Fruit fly (Drosophila melanogaster): ENCODE data around the gene CG14450.
"Not testable (repeated sequence)": the region's sequence is repeated elsewhere in the genome, so short reads cannot be mapped to it uniquely, and the experiment has no call there.

Gene CG14450

DNA sequence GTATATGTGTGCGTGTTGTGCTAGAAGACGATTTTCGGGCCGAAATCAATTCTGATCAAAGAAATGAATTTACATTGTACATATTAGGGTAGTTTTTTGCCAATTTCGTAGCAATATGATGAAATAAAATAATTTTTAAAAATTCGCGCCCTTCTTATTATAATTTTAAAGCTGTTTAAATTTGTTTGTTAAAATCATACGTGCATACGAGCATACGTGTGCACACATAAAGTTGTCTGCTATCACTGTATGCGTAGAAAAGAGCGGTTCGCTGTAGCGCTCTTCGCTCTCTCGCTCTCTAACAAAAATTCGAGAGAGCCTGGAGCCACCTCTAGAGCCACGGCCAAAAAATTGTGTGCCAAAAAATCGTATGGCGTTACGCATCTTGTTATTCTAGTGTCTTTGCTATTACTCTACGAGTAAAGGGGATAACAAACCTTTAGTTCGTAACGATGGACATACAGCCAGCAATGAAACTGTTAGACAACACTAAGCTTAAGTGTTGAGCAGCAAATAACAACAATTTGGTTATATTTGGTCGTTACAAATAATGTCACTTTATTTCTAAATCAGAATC is 6.8 kb downstream of the CG14450 start, which contains the start of gene mael:
mael (plus strand) TSS at position 510 of the 577 bp plus-strand sequence.
- not testable (repeated sequence) for TF ChIP-seq N (GFP tag; optimal IDR thresholded peaks at IDR 0.05); GATAd (GFP tag; optimal IDR thresholded peaks at IDR 0.05); dl (GFP tag; optimal IDR thresholded peaks at IDR 0.05; ENCODE audit: insufficient read depth in 1 of 2, partially characterized antibody in 2 of 2)

DNA sequence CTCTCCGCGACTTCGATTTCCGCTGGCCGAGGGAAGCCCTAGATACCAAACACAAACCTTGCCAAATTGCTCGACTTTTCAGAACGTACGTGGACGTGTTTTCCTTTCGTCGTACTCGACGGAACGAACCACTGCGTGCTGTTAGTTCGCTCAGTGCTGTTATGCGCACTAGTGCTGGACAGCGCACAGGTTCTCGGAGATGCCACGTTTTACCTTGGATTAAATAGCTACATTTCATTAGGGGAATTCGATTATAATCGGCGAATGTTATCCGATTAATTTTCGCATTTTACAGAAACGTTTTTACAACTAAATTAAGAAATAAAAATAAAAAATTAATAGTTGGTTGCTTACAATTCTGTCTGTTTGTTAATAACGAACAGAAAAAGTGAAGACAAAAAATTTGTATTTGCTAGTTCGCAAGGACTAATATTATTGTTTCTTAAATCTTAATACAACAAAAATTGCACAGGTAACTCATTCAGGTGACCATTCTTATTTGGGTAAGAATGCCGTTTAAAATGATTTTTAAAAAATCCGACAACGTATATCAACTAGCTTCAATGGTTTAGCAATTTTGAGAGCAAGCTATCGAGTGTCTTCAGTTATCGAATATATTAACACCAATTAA is 10.3 kb downstream of the CG14450 start, which contains the start of the genes ArfGAP3 and CG32452:
ArfGAP3 (minus strand) TSS at position 441 of the 631 bp plus-strand sequence.
CG32452 (plus strand) TSS at position 592 of the 631 bp plus-strand sequence.
- TF ChIP-seq woc (GFP tag; optimal IDR thresholded peaks at IDR 0.05) (peak; percentile 75), h (GFP tag; optimal IDR thresholded peaks at IDR 0.05) (peak; percentile 70), Abd-B (GFP tag; optimal IDR thresholded peaks at IDR 0.05) (no peak), CG32264 (GFP tag; optimal IDR thresholded peaks at IDR 0.05) (no peak), OdsH (GFP tag; optimal IDR thresholded peaks at IDR 0.05) (peak; percentile 26), br (GFP tag; optimal IDR thresholded peaks at IDR 0.05) (no peak), HLH106 (tag; optimal IDR thresholded peaks at IDR 0.05) (peak; percentile 77), sv (GFP tag; optimal IDR thresholded peaks at IDR 0.05) (peak; percentile 62), Jra (GFP tag; optimal IDR thresholded peaks at IDR 0.05) (peak; percentile 68), tai (GFP tag; optimal IDR thresholded peaks at IDR 0.05) (no peak), rgr (GFP tag; optimal IDR thresholded peaks at IDR 0.05) (peak; percentile 67), Myc (optimal IDR thresholded peaks at IDR 0.05) (peak; percentile 74), Dif (GFP tag; optimal IDR thresholded peaks at IDR 0.05; ENCODE audit: partially characterized antibody) (no peak), ey (GFP tag; optimal IDR thresholded peaks at IDR 0.05) (peak; percentile 73), CG9705 (GFP tag; optimal IDR thresholded peaks at IDR 0.05) (peak; percentile 62), foxo (GFP tag; optimal IDR thresholded peaks at IDR 0.05) (peak in 1 of 2 experiments; percentile 79), psq (GFP tag; optimal IDR thresholded peaks at IDR 0.05) (peak; percentile 50), GATAd (GFP tag; optimal IDR thresholded peaks at IDR 0.05) (peak; percentile 63), dl (GFP tag; optimal IDR thresholded peaks at IDR 0.05; ENCODE audit: insufficient read depth in 1 of 2, partially characterized antibody in 2 of 2) (no peak), Dfd (GFP tag; optimal IDR thresholded peaks at IDR 0.05) (no peak), Rel (GFP tag; optimal IDR thresholded peaks at IDR 0.05) (no peak), Rel (tag; optimal IDR thresholded peaks at IDR 0.05) (peak; percentile 9), fru (GFP tag; optimal IDR thresholded peaks at IDR 0.05) (peak; percentile 66), Hnf4 (GFP tag; optimal IDR thresholded peaks at IDR 0.05) (no peak), Sp1 (GFP tag; optimal IDR thresholded peaks at IDR 0.05) (peak; percentile 68), dmrt93B (GFP tag; optimal IDR thresholded peaks at IDR 0.05) (peak; percentile 38), usp (GFP tag; optimal IDR thresholded peaks at IDR 0.05) (no peak), Hr83 (GFP tag; optimal IDR thresholded peaks at IDR 0.05; ENCODE audit: poor library complexity, severe bottlenecking) (peak; percentile 74)

DNA sequence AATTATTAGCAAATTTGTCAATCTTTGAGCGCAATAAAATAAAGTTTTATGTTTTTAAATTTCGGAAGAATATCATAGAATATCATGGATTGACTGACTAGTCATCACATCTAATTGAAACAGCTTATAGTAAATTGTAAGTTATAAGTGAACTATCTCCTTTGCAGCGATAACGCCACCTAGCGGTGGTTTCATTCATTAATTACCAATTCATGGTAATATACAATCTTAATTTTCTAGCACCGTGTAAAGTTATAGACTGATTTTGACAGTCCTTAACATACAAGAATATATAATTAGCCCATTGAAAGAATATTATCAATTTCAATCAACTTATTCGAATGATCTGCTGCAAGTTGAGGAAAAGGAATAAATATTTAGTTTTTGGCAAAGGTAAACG is 14.0 kb downstream of the CG14450 start:
- TF ChIP-seq rgr (GFP tag; optimal IDR thresholded peaks at IDR 0.05) (no peak), Jra (GFP tag; optimal IDR thresholded peaks at IDR 0.05) (no peak), fru (GFP tag; optimal IDR thresholded peaks at IDR 0.05) (no peak), woc (GFP tag; optimal IDR thresholded peaks at IDR 0.05) (no peak), Hr83 (GFP tag; optimal IDR thresholded peaks at IDR 0.05; ENCODE audit: poor library complexity, severe bottlenecking) (no peak), CG32264 (GFP tag; optimal IDR thresholded peaks at IDR 0.05) (no peak), Myc (optimal IDR thresholded peaks at IDR 0.05) (no peak), lola (GFP tag; optimal IDR thresholded peaks at IDR 0.05) (no peak), jim (GFP tag; optimal IDR thresholded peaks at IDR 0.05) (no peak), ey (GFP tag; optimal IDR thresholded peaks at IDR 0.05) (no peak), pan (optimal IDR thresholded peaks at IDR 0.05) (no peak)

DNA sequence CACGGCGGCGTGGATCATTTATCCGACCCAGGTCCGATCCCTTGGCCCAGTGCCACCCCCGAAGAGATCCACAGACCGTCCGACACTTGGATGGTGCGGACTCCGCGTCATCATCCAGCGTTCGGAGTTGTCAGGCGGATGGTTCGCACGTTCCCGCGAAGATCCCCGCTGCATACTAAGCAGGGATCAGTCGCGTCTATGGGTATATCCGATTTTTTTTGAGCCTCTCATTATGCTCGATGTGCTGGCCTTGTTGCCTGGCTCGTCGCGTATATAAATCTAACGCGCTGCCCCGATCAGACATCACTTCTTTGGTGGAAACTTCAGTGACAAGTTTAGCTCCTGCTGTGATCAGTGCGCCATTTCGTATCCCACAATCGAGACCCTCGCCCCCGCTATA is 15.7 kb downstream of the CG14450 start, which contains the start of gene CG11370:
CG11370 (plus strand) TSS at position 301 of the 400 bp plus-strand sequence.
- TF ChIP-seq psq (GFP tag; optimal IDR thresholded peaks at IDR 0.05) (no peak), foxo (GFP tag; optimal IDR thresholded peaks at IDR 0.05) (no peak), usp (GFP tag; optimal IDR thresholded peaks at IDR 0.05) (no peak), CG32264 (GFP tag; optimal IDR thresholded peaks at IDR 0.05) (no peak), pan (optimal IDR thresholded peaks at IDR 0.05) (no peak), Hr83 (GFP tag; optimal IDR thresholded peaks at IDR 0.05; ENCODE audit: poor library complexity, severe bottlenecking) (no peak), N (GFP tag; optimal IDR thresholded peaks at IDR 0.05) (no peak), Myc (optimal IDR thresholded peaks at IDR 0.05) (no peak), sage (GFP tag; optimal IDR thresholded peaks at IDR 0.05) (no peak), Rel (GFP tag; optimal IDR thresholded peaks at IDR 0.05) (no peak), Rel (tag; optimal IDR thresholded peaks at IDR 0.05) (no peak), OdsH (GFP tag; optimal IDR thresholded peaks at IDR 0.05) (no peak), lola (GFP tag; optimal IDR thresholded peaks at IDR 0.05) (no peak), dsf (GFP tag; optimal IDR thresholded peaks at IDR 0.05; ENCODE audit: borderline replicate concordance) (no peak), tai (GFP tag; optimal IDR thresholded peaks at IDR 0.05) (no peak), Dfd (GFP tag; optimal IDR thresholded peaks at IDR 0.05) (no peak), Dif (GFP tag; optimal IDR thresholded peaks at IDR 0.05; ENCODE audit: partially characterized antibody) (no peak), Jra (GFP tag; optimal IDR thresholded peaks at IDR 0.05) (no peak)
